Fruit fly (Drosophila melanogaster) whole organism, pupa: ENCODE data around the gene CG44090.

Experiments
- CG10348 ChIP-seq: fragments of 200-800 bp; sonication (Bioruptor generic); IDR thresholded peaks from 2 replicates; pipeline ENCODE4 v1.3.6; 2022; ENCODE audit warnings: missing biosample characterization, missing genetic modification characterization
- CG12605 ChIP-seq: fragments of 200-800 bp; sonication (Bioruptor generic); IDR thresholded peaks from 2 replicates; pipeline ENCODE4 v1.3.6; 2022; ENCODE audit warnings: missing biosample characterization, missing genetic modification characterization
- CG13204 ChIP-seq: fragments of 200-800 bp; sonication (Bioruptor generic); optimal IDR thresholded peaks from 2 replicates; lab custom pipeline; 2018; ENCODE audit warnings: missing biosample characterization, mild to moderate bottlenecking, missing genetic modification characterization, moderate library complexity
- CG14655 ChIP-seq: fragments of 200-800 bp; sonication (Bioruptor generic); optimal IDR thresholded peaks from 3 replicates; lab custom pipeline; 2017; ENCODE audit warnings: mild to moderate bottlenecking, missing biosample characterization, missing genetic modification reagents, missing genetic modification characterization
- CG15710 ChIP-seq: fragments of 200-800 bp; sonication (Bioruptor generic); optimal IDR thresholded peaks from 2 replicates; lab custom pipeline; 2018; ENCODE audit warnings: missing biosample characterization, mild to moderate bottlenecking, missing genetic modification characterization, moderate library complexity
- CG17806 ChIP-seq: fragments of 200-800 bp; sonication (Bioruptor generic); optimal IDR thresholded peaks from 2 replicates; lab custom pipeline; 2018; ENCODE audit warnings: missing biosample characterization, mild to moderate bottlenecking, missing genetic modification characterization, moderate library complexity
- CG32121 ChIP-seq: fragments of 200-800 bp; sonication (Bioruptor generic); IDR thresholded peaks from 2 replicates; pipeline ENCODE4 v1.3.6; 2022; ENCODE audit warnings: missing biosample characterization, missing genetic modification characterization
- CG34367 ChIP-seq: fragments of 200-800 bp; sonication (Bioruptor generic); optimal IDR thresholded peaks from 2 replicates; lab custom pipeline; 2018; ENCODE audit warnings: missing biosample characterization, mild to moderate bottlenecking, missing genetic modification characterization
- CG4496 ChIP-seq: fragments of 200-800 bp; sonication (Bioruptor generic); IDR thresholded peaks from 3 replicates; pipeline ENCODE4 v1.3.6; 2022; ENCODE audit warnings: missing biosample characterization, missing genetic modification characterization
- CG8159 ChIP-seq: fragments of 200-800 bp; sonication (Bioruptor generic); optimal IDR thresholded peaks from 3 replicates; lab custom pipeline; 2018; ENCODE audit warnings: missing biosample characterization, mild to moderate bottlenecking, missing genetic modification characterization, moderate library complexity
- CG8301 ChIP-seq: fragments of 200-800 bp; sonication (Bioruptor generic); optimal IDR thresholded peaks from 2 replicates; lab custom pipeline; 2018; ENCODE audit warnings: missing biosample characterization, mild to moderate bottlenecking, missing genetic modification characterization
- CG9948 ChIP-seq: fragments of 200-800 bp; sonication (Bioruptor generic); optimal IDR thresholded peaks from 2 replicates; lab custom pipeline; 2018; ENCODE audit warnings: missing biosample characterization, mild to moderate bottlenecking, missing genetic modification characterization, moderate library complexity
- D1 ChIP-seq: fragments of 200-800 bp; sonication (Bioruptor generic); optimal IDR thresholded peaks from 2 replicates; lab custom pipeline; 2018; ENCODE audit warnings: missing biosample characterization, mild to moderate bottlenecking, missing genetic modification characterization, moderate library complexity
- EcR ChIP-seq: fragments of 200-800 bp; sonication (Bioruptor generic); optimal IDR thresholded peaks from 3 replicates; lab custom pipeline; 2019; ENCODE audit warnings: missing biosample characterization, missing genetic modification characterization, mild to moderate bottlenecking, moderate library complexity, missing genetic modification reagents
- Ets98B ChIP-seq: fragments of 200-800 bp; sonication (Bioruptor generic); IDR thresholded peaks from 2 replicates; pipeline ENCODE4 v1.3.6; 2022; ENCODE audit warnings: missing biosample characterization, missing genetic modification characterization
- Pif1A ChIP-seq: fragments of 200-800 bp; sonication (Bioruptor generic); optimal IDR thresholded peaks from 3 replicates; lab custom pipeline; 2016; ENCODE audit warnings: missing biosample characterization, missing genetic modification characterization
- Pif1B ChIP-seq: fragments of 200-800 bp; sonication (Bioruptor generic); optimal IDR thresholded peaks from 3 replicates; lab custom pipeline; 2016; ENCODE audit warnings: missing biosample characterization, missing genetic modification characterization
- Snoo ChIP-seq: fragments of 200-800 bp; sonication (Bioruptor generic); optimal IDR thresholded peaks from 3 replicates; lab custom pipeline; 2017; ENCODE audit warnings: missing biosample characterization, mild to moderate bottlenecking, missing genetic modification characterization, inconsistent platforms
- fd96Ca ChIP-seq: fragments of 200-800 bp; sonication (Bioruptor generic); IDR thresholded peaks from 3 replicates; pipeline ENCODE4 v1.3.6; 2022; ENCODE audit warnings: missing biosample characterization, missing genetic modification characterization
- gl ChIP-seq: fragments of 200-800 bp; sonication (Bioruptor generic); optimal IDR thresholded peaks from 2 replicates; lab custom pipeline; 2018; ENCODE audit warnings: missing biosample characterization, mild to moderate bottlenecking, missing genetic modification characterization
- rn ChIP-seq: fragments of 200-800 bp; sonication (Bioruptor generic); IDR thresholded peaks from 2 replicates; pipeline ENCODE4 v1.3.6; 2022; ENCODE audit warnings: missing biosample characterization, missing genetic modification characterization

The CG44090 gene

dm6 chr3R:17433117-17433516, 1.1 kb downstream of the CG44090 start:
- TF ChIP-seq CG13204: no peak
- no peak for TF ChIP-seq CG17806 (tag; lab: Kevin White, UChicago)
- no peak for TF ChIP-seq Pif1A (GFP tag; lab: Kevin White, UChicago)
- no peak for TF ChIP-seq EcR (GFP tag; lab: Kevin White, UChicago)
- no peak for TF ChIP-seq Snoo (tag; lab: Kevin White, UChicago)
- no peak for TF ChIP-seq CG14655 (GFP tag; lab: Kevin White, UChicago)
- TF ChIP-seq Pif1B: no peak
- TF ChIP-seq CG8159: no peak
- TF ChIP-seq rn (GFP tag; lab: Robert Waterston, UW): no peak
- TF ChIP-seq CG8301 (tag; lab: Kevin White, UChicago): no peak

dm6 chr3R:17430481-17430880, 3.7 kb downstream of the CG44090 start:
- no peak for TF ChIP-seq EcR (GFP tag; lab: Kevin White, UChicago)
- TF ChIP-seq CG17806 (tag; lab: Kevin White, UChicago): no peak
- TF ChIP-seq Pif1A (GFP tag; lab: Kevin White, UChicago): no peak
- TF ChIP-seq CG4496 (GFP tag; lab: Robert Waterston, UW): peak; percentile 74; the same call in 2 of the 3 replicates
- TF ChIP-seq rn (GFP tag; lab: Robert Waterston, UW): no peak
- no peak for TF ChIP-seq CG8159
- TF ChIP-seq CG14655 (GFP tag; lab: Kevin White, UChicago): peak; percentile 41
- no peak for TF ChIP-seq CG13204
- peak; percentile 64 for TF ChIP-seq Ets98B (GFP tag; lab: Robert Waterston, UW)
- no peak for TF ChIP-seq Snoo (tag; lab: Kevin White, UChicago)
- peak; percentile 58 for TF ChIP-seq CG8301 (tag; lab: Kevin White, UChicago)
- TF ChIP-seq fd96Ca (GFP tag; lab: Robert Waterston, UW): no peak; the same call in 2 of the 3 replicates
- TF ChIP-seq CG32121 (GFP tag; lab: Robert Waterston, UW): peak; percentile 60
- TF ChIP-seq CG9948: no peak

- TF ChIP-seq Pif1A (GFP tag; lab: Kevin White, UChicago) (no peak), CG4496 (GFP tag; lab: Robert Waterston, UW) (no peak), CG17806 (tag; lab: Kevin White, UChicago) (no peak)
- TF ChIP-seq, all 21 proteins: peak for 0
Measured at dm6 chr3R:17426265-17426664, 8.0 kb downstream of the CG44090 start.

dm6 chr3R:17425417-17425915, 8.8 kb downstream of the CG44090 start, which contains the start of gene cysu:
TSS of gene cysu (plus strand) at chr3R:17425768.
- TF ChIP-seq CG32121 (GFP tag; lab: Robert Waterston, UW): no peak
- no peak for TF ChIP-seq CG9948
- TF ChIP-seq rn (GFP tag; lab: Robert Waterston, UW): no peak
- no peak for TF ChIP-seq CG4496 (GFP tag; lab: Robert Waterston, UW)
- TF ChIP-seq CG14655 (GFP tag; lab: Kevin White, UChicago): no peak
- no peak for TF ChIP-seq Pif1B
- TF ChIP-seq CG10348: no peak
- no peak for TF ChIP-seq CG12605 (GFP tag; lab: Robert Waterston, UW)
- TF ChIP-seq CG17806 (tag; lab: Kevin White, UChicago): no peak
- TF ChIP-seq Snoo (tag; lab: Kevin White, UChicago): no peak
- TF ChIP-seq Ets98B (GFP tag; lab: Robert Waterston, UW): no peak
- TF ChIP-seq Pif1A (GFP tag; lab: Kevin White, UChicago): no peak
- TF ChIP-seq EcR (GFP tag; lab: Kevin White, UChicago): no peak
- TF ChIP-seq gl (tag; lab: Kevin White, UChicago): no peak
- no peak for TF ChIP-seq CG34367
- TF ChIP-seq D1 (tag; lab: Kevin White, UChicago): no peak

dm6 chr3R:17422102-17422501, 12.1 kb downstream of the CG44090 start, which contains the start of gene CG14332:
TSS of gene CG14332 (minus strand) at chr3R:17422202.
- TF ChIP-seq CG12605 (GFP tag; lab: Robert Waterston, UW) (no peak), CG8301 (tag; lab: Kevin White, UChicago) (no peak), Ets98B (GFP tag; lab: Robert Waterston, UW) (no peak), Snoo (tag; lab: Kevin White, UChicago) (no peak), CG15710 (tag; lab: Kevin White, UChicago) (no peak), CG17806 (tag; lab: Kevin White, UChicago) (no peak), EcR (GFP tag; lab: Kevin White, UChicago) (no peak), rn (GFP tag; lab: Robert Waterston, UW) (no peak), CG4496 (GFP tag; lab: Robert Waterston, UW) (no peak), D1 (tag; lab: Kevin White, UChicago) (no peak)
- TF ChIP-seq, all 21 proteins: peak for 0

- TF ChIP-seq D1 (tag; lab: Kevin White, UChicago) (no peak), Snoo (tag; lab: Kevin White, UChicago) (no peak), CG10348 (no peak), CG4496 (GFP tag; lab: Robert Waterston, UW) (no peak), CG8301 (tag; lab: Kevin White, UChicago) (no peak), rn (GFP tag; lab: Robert Waterston, UW) (no peak), CG32121 (GFP tag; lab: Robert Waterston, UW) (no peak)
Measured at dm6 chr3R:17420338-17420737, 13.9 kb downstream of the CG44090 start, which contains the start of gene CG42835. TSS of gene CG42835 (plus strand) at chr3R:17420638.
